Worm (Caenorhabditis elegans): ENCODE results near the gene R09A8.1.
A peak's percentile ranks its signal among the peaks of the same experiment; 100 is the strongest.

R09A8.1 gene

ce11 chrX:12661091-12661526 lies 47.6 kb downstream of the R09A8.1 start (continued):
- TF ChIP-seq F33H1.4 (GFP tag; IDR thresholded peaks at IDR 0.05): no peak
- TF ChIP-seq nhr-120 (GFP tag; IDR thresholded peaks at IDR 0.05): no peak
- TF ChIP-seq ztf-22 (GFP tag; optimal IDR thresholded peaks at IDR 0.05): no peak
- peak; percentile 76 for TF ChIP-seq ceh-27 (GFP tag; optimal IDR thresholded peaks at IDR 0.05)
- TF ChIP-seq ekl-4 (GFP tag; IDR thresholded peaks at IDR 0.05): peak; percentile 61; the same call in 1 of the 2 replicates
- TF ChIP-seq nhr-179 (tag; optimal IDR thresholded peaks at IDR 0.05): peak; percentile 72
- peak; percentile 76 for TF ChIP-seq somi-1 (GFP tag; optimal IDR thresholded peaks at IDR 0.05)
- TF ChIP-seq tlf-1 (GFP tag; optimal IDR thresholded peaks at IDR 0.05): no peak
- TF ChIP-seq let-526 (GFP tag; IDR thresholded peaks at IDR 0.05): 0 out of 2 replicates have a peak, but pooled peaks have one; percentile 13
- TF ChIP-seq ztf-25 (GFP tag; IDR thresholded peaks at IDR 0.05): peak; percentile 60; the same call in 1 of the 2 replicates
- peak; percentile 79 for TF ChIP-seq mxl-1 (tag; optimal IDR thresholded peaks at IDR 0.05)
- TF ChIP-seq zfh-2 (GFP tag; conservative IDR thresholded peaks at IDR 0.05): peak; percentile 69
- TF ChIP-seq ceh-91 (GFP tag; IDR thresholded peaks at IDR 0.05): no peak
- TF ChIP-seq zim-3 (tag; optimal IDR thresholded peaks at IDR 0.05): peak; percentile 73
- no peak for TF ChIP-seq C17E4.6 (GFP tag; IDR thresholded peaks at IDR 0.05)
- TF ChIP-seq snpc-1.1 (tag; optimal IDR thresholded peaks at IDR 0.05; ENCODE audit: insufficient read depth): peak; percentile 60
- peak; percentile 44 for TF ChIP-seq let-607 (tag; optimal IDR thresholded peaks at IDR 0.05)
- TF ChIP-seq ceh-100 (GFP tag; IDR thresholded peaks at IDR 0.05): 0 out of 2 replicates have a peak, but pooled peaks have one; percentile 23
- no peak for TF ChIP-seq pha-4 (tag; optimal IDR thresholded peaks at IDR 0.05)
- TF ChIP-seq dpl-1 (GFP tag; optimal IDR thresholded peaks at IDR 0.05): no peak
- peak; percentile 37 for TF ChIP-seq F22D6.2 (tag; optimal IDR thresholded peaks at IDR 0.05)
- no peak for TF ChIP-seq unc-62 (GFP tag; optimal IDR thresholded peaks at IDR 0.05)
- peak; percentile 57 for TF ChIP-seq unc-130 (GFP tag; optimal IDR thresholded peaks at IDR 0.05)
- TF ChIP-seq cebp-2 (GFP tag; IDR thresholded peaks at IDR 0.05): no peak
- TF ChIP-seq snpc-3.4 (tag; optimal IDR thresholded peaks at IDR 0.05): peak; percentile 79
- TF ChIP-seq ztf-28 (GFP tag; IDR thresholded peaks at IDR 0.05): no peak
- no peak for TF ChIP-seq egl-44 (GFP tag; IDR thresholded peaks at IDR 0.05)
- TF ChIP-seq hmg-1.2 (GFP tag; IDR thresholded peaks at IDR 0.05): peak; percentile 79
- no peak for TF ChIP-seq hlh-12 (tag; optimal IDR thresholded peaks at IDR 0.05)
- peak; percentile 83 for TF ChIP-seq lin-26 (GFP tag; IDR thresholded peaks at IDR 0.05)
- peak; percentile 46; the same call in 1 of the 2 replicates for TF ChIP-seq Y67H2A.10 (GFP tag; conservative IDR thresholded peaks at IDR 0.05)
- TF ChIP-seq bed-1 (GFP tag; IDR thresholded peaks at IDR 0.05): no peak
- peak in 1 of 3 experiments; percentile 63 for TF ChIP-seq lin-35 (GFP tag; optimal IDR thresholded peaks at IDR 0.05)
- peak; percentile 86 for TF ChIP-seq hrde-1 (tag; optimal IDR thresholded peaks at IDR 0.05; ENCODE audit: borderline replicate concordance)
- TF ChIP-seq gei-17 (GFP tag; optimal IDR thresholded peaks at IDR 0.05): peak; percentile 69
- TF ChIP-seq ztf-3 (GFP tag; optimal IDR thresholded peaks at IDR 0.05): no peak
- TF ChIP-seq sea-2 (GFP tag; IDR thresholded peaks at IDR 0.05): no peak
- TF ChIP-seq madf-3 (GFP tag; IDR thresholded peaks at IDR 0.05): no peak
- peak; percentile 47; the same call in 1 of the 2 replicates for TF ChIP-seq madf-6 (GFP tag; IDR thresholded peaks at IDR 0.05)
- TF ChIP-seq sptf-2 (GFP tag; optimal IDR thresholded peaks at IDR 0.05): peak; percentile 77
- TF ChIP-seq ZK185.1 (tag; optimal IDR thresholded peaks at IDR 0.05; ENCODE audit: poor library complexity, severe bottlenecking): peak; percentile 84
- peak; percentile 69 for TF ChIP-seq atf-7 (tag; optimal IDR thresholded peaks at IDR 0.05)
- peak; percentile 8 for TF ChIP-seq K12H6.12 (tag; optimal IDR thresholded peaks at IDR 0.05)
- TF ChIP-seq madf-10 (tag; optimal IDR thresholded peaks at IDR 0.05): peak; percentile 71
- TF ChIP-seq lsl-1 (GFP tag; optimal IDR thresholded peaks at IDR 0.05): peak; percentile 27
- peak; percentile 80 for TF ChIP-seq nfyb-1 (GFP tag; IDR thresholded peaks at IDR 0.05)
- TF ChIP-seq lsy-27 (tag; optimal IDR thresholded peaks at IDR 0.05; ENCODE audit: borderline replicate concordance, insufficient read depth): no peak
- peak; percentile 84 for TF ChIP-seq dox-1 (GFP tag; IDR thresholded peaks at IDR 0.05)
